Worm (Caenorhabditis elegans): Measurements from ENCODE around the gene srsx-37.

ce11 chrV:15287856-15288255 lies 28.9 kb upstream of the srsx-37 start, which contains the start of gene cyp-34A1:
- TF ChIP-seq pqm-1 (tag; optimal IDR thresholded peaks at IDR 0.05): no peak
- TF ChIP-seq pag-3 (tag; optimal IDR thresholded peaks at IDR 0.05; ENCODE audit: borderline replicate concordance, insufficient read depth): no peak
- TF ChIP-seq nhr-237 (tag; optimal IDR thresholded peaks at IDR 0.05): no peak
- no peak for TF ChIP-seq xbp-1 (tag; optimal IDR thresholded peaks at IDR 0.05)
- TF ChIP-seq skn-1 (tag; optimal IDR thresholded peaks at IDR 0.05): no peak
- no peak for TF ChIP-seq zag-1 (tag; optimal IDR thresholded peaks at IDR 0.05)
- TF ChIP-seq lsy-2 (tag; optimal IDR thresholded peaks at IDR 0.05): no peak
- no peak for TF ChIP-seq mep-1 (tag; optimal IDR thresholded peaks at IDR 0.05)
- TF ChIP-seq nhr-90 (tag; optimal IDR thresholded peaks at IDR 0.05; ENCODE audit: poor library complexity): no peak
- TF ChIP-seq sox-4 (tag; optimal IDR thresholded peaks at IDR 0.05): no peak
- TF ChIP-seq tlp-1 (tag; optimal IDR thresholded peaks at IDR 0.05): no peak
- no peak for TF ChIP-seq lin-13 (GFP tag; optimal IDR thresholded peaks at IDR 0.05)

Measured in whole organism, L1 larva.